Fruit fly (Drosophila melanogaster): Measurements from ENCODE around the gene CG15386.

Gene CG15386

dm6 chr2L:2198613-2199432 lies 18.2 kb downstream of the CG15386 start (continued):
- no peak for TF ChIP-seq sens-2 (GFP tag; IDR thresholded peaks at IDR 0.05)
- TF ChIP-seq twi (tag; optimal IDR thresholded peaks at IDR 0.05), result peak; percentile 61
- TF ChIP-seq Dek (tag; optimal IDR thresholded peaks at IDR 0.05), result peak; percentile 71
- peak; percentile 65 for TF ChIP-seq CG12104 (GFP tag; optimal IDR thresholded peaks at IDR 0.05)
- peak; percentile 67 for TF ChIP-seq trh (GFP tag; optimal IDR thresholded peaks at IDR 0.05)
- no peak for TF ChIP-seq Lim3 (GFP tag; IDR thresholded peaks at IDR 0.05)
- no peak for TF ChIP-seq CG3726 (GFP tag; IDR thresholded peaks at IDR 0.05)
- TF ChIP-seq usp (GFP tag; optimal IDR thresholded peaks at IDR 0.05), result no peak
- TF ChIP-seq BtbVII (GFP tag; optimal IDR thresholded peaks at IDR 0.05), result peak; percentile 72
- peak; percentile 73 for TF ChIP-seq CG12236 (GFP tag; optimal IDR thresholded peaks at IDR 0.05)
- TF ChIP-seq CG2116 (GFP tag; optimal IDR thresholded peaks at IDR 0.05), result peak; percentile 53
- TF ChIP-seq Lpt (GFP tag; optimal IDR thresholded peaks at IDR 0.05), result no peak
- TF ChIP-seq CG17361 (GFP tag; IDR thresholded peaks at IDR 0.05), result no peak
- peak; percentile 96 for TF ChIP-seq corto (GFP tag; optimal IDR thresholded peaks at IDR 0.05)
- peak; percentile 77 for TF ChIP-seq CG17802 (tag; optimal IDR thresholded peaks at IDR 0.05)
- TF ChIP-seq Fer1 (GFP tag; optimal IDR thresholded peaks at IDR 0.05), result peak; percentile 82
- peak; percentile 61 for TF ChIP-seq CG9817 (tag; optimal IDR thresholded peaks at IDR 0.05)
- TF ChIP-seq vvl (GFP tag; IDR thresholded peaks at IDR 0.05), result no peak
- no peak for TF ChIP-seq ssp (GFP tag; IDR thresholded peaks at IDR 0.05)
- no peak for TF ChIP-seq CG6175 (GFP tag; IDR thresholded peaks at IDR 0.05)
- TF ChIP-seq CG12071 (GFP tag; optimal IDR thresholded peaks at IDR 0.05), result peak; percentile 79
- TF ChIP-seq CG12942 (GFP tag; optimal IDR thresholded peaks at IDR 0.05), result peak; percentile 81
- TF ChIP-seq Dad (GFP tag; optimal IDR thresholded peaks at IDR 0.05), result peak; percentile 90
- peak; percentile 85 for TF ChIP-seq croc (GFP tag; conservative IDR thresholded peaks at IDR 0.05)
- TF ChIP-seq CG11093 (GFP tag; IDR thresholded peaks at IDR 0.05), result peak; percentile 84
- peak; percentile 50 for TF ChIP-seq CG10274 (GFP tag; optimal IDR thresholded peaks at IDR 0.05)
- TF ChIP-seq NfI (GFP tag; optimal IDR thresholded peaks at IDR 0.05), result peak; percentile 78
- no peak for TF ChIP-seq Dp (GFP tag; optimal IDR thresholded peaks at IDR 0.05)
- peak; percentile 51 for TF ChIP-seq CG12744 (GFP tag; optimal IDR thresholded peaks at IDR 0.05)
- TF ChIP-seq CG18764 (GFP tag; optimal IDR thresholded peaks at IDR 0.05), result peak; percentile 81
- TF ChIP-seq cwo (GFP tag; optimal IDR thresholded peaks at IDR 0.05), result peak; percentile 90
- TF ChIP-seq btn (GFP tag; optimal IDR thresholded peaks at IDR 0.05), result peak; percentile 83
- peak; percentile 72 for TF ChIP-seq run (tag; optimal IDR thresholded peaks at IDR 0.05)
- TF ChIP-seq lilli (GFP tag; optimal IDR thresholded peaks at IDR 0.05), result peak; percentile 87
- TF ChIP-seq Sry-β (GFP tag; optimal IDR thresholded peaks at IDR 0.05), result peak; percentile 38
- TF ChIP-seq ttk (GFP tag; IDR thresholded peaks at IDR 0.05), result no peak
- no peak for TF ChIP-seq CG32532 (GFP tag; IDR thresholded peaks at IDR 0.05)
- TF ChIP-seq H15 (GFP tag; IDR thresholded peaks at IDR 0.05), result no peak
- peak; percentile 86 to 91 for TF ChIP-seq dpn (GFP tag; optimal IDR thresholded peaks at IDR 0.05)
- TF ChIP-seq Adf1 (GFP tag; IDR thresholded peaks at IDR 0.05), result no peak
- TF ChIP-seq mld (GFP tag; IDR thresholded peaks at IDR 0.05; ENCODE audit: partially characterized antibody), result no peak
- TF ChIP-seq CG6854 (GFP tag; optimal IDR thresholded peaks at IDR 0.05), result peak; percentile 83
- TF ChIP-seq nmo (GFP tag; optimal IDR thresholded peaks at IDR 0.05), result peak; percentile 92
- no peak for TF ChIP-seq CG11696 (GFP tag; IDR thresholded peaks at IDR 0.05)
- no peak for TF ChIP-seq CG3065 (GFP tag; optimal IDR thresholded peaks at IDR 0.05)
- peak; percentile 86 for TF ChIP-seq org-1 (GFP tag; optimal IDR thresholded peaks at IDR 0.05)
- TF ChIP-seq ewg (GFP tag; optimal IDR thresholded peaks at IDR 0.05), result peak; percentile 81
- TF ChIP-seq CG34224 (GFP tag; IDR thresholded peaks at IDR 0.05; ENCODE audit: partially characterized antibody), result no peak
- TF ChIP-seq otp (GFP tag; IDR thresholded peaks at IDR 0.05), result no peak

All from whole organism, embryonic.